Worm (Caenorhabditis elegans): Measurements from ENCODE around the gene Y11D7A.3.
"Not testable (repeated sequence)": the region's sequence is repeated elsewhere in the genome, so short reads cannot be mapped to it uniquely, and the experiment has no call there.

Y11D7A.3 gene

ce11 chrIV:9192522-9192921 is 40.4 kb upstream of the Y11D7A.3 start, which contains the start of gene C46C2.5:
C46C2.5 (minus strand) TSS chrIV:9192622.
- TF ChIP-seq unc-62 (GFP tag; optimal IDR thresholded peaks at IDR 0.05) (no peak), pha-4 (tag; optimal IDR thresholded peaks at IDR 0.05) (no peak), nhr-12 (tag; optimal IDR thresholded peaks at IDR 0.05) (no peak), elt-1 (tag; optimal IDR thresholded peaks at IDR 0.05; ENCODE audit: borderline replicate concordance, insufficient read depth) (no peak), snpc-4 (tag; optimal IDR thresholded peaks at IDR 0.05) (no peak)

ce11 chrIV:9194524-9194923 is 38.4 kb upstream of the Y11D7A.3 start, which contains the start of gene C46C2.7:
C46C2.7 (plus strand) TSS chrIV:9194824.
- TF ChIP-seq lin-32 (GFP tag; optimal IDR thresholded peaks at IDR 0.05); nhr-12 (tag; optimal IDR thresholded peaks at IDR 0.05); ham-2 (GFP tag; optimal IDR thresholded peaks at IDR 0.05): not testable (repeated sequence)

- TF ChIP-seq lsy-2 (tag; optimal IDR thresholded peaks at IDR 0.05): peak; percentile 36
These were observed 36.8 kb upstream of the Y11D7A.3 start for ce11 chrIV:9196023-9196636.

- TF ChIP-seq blmp-1 (tag; optimal IDR thresholded peaks at IDR 0.05) (no peak), mab-5 (tag; optimal IDR thresholded peaks at IDR 0.05) (no peak), bed-3 (GFP tag; optimal IDR thresholded peaks at IDR 0.05) (no peak), hlh-1 (tag; optimal IDR thresholded peaks at IDR 0.05) (peak; percentile 58), pha-4 (tag; optimal IDR thresholded peaks at IDR 0.05) (peak; percentile 64), ham-2 (GFP tag; optimal IDR thresholded peaks at IDR 0.05) (peak; percentile 45), tbx-8 (GFP tag; optimal IDR thresholded peaks at IDR 0.05) (no peak), mls-2 (tag; optimal IDR thresholded peaks at IDR 0.05) (peak; percentile 32), ztf-11 (tag; optimal IDR thresholded peaks at IDR 0.05) (no peak), mep-1 (tag; optimal IDR thresholded peaks at IDR 0.05) (peak; percentile 33), ceh-39 (tag; optimal IDR thresholded peaks at IDR 0.05) (no peak), nhr-237 (tag; optimal IDR thresholded peaks at IDR 0.05) (no peak), M03D4.4 (tag; optimal IDR thresholded peaks at IDR 0.05) (no peak), cnd-1 (tag; optimal IDR thresholded peaks at IDR 0.05) (no peak), elt-1 (tag; optimal IDR thresholded peaks at IDR 0.05; ENCODE audit: borderline replicate concordance, insufficient read depth) (no peak), sptf-1 (tag; optimal IDR thresholded peaks at IDR 0.05) (peak; percentile 42), elt-3 (tag; optimal IDR thresholded peaks at IDR 0.05) (no peak), unc-120 (tag; optimal IDR thresholded peaks at IDR 0.05; ENCODE audit: poor library complexity, severe bottlenecking) (peak; percentile 96), flh-1 (GFP tag; optimal IDR thresholded peaks at IDR 0.05) (no peak), nhr-76 (tag; optimal IDR thresholded peaks at IDR 0.05) (no peak), zip-8 (tag; optimal IDR thresholded peaks at IDR 0.05) (no peak), nhr-28 (tag; optimal IDR thresholded peaks at IDR 0.05) (no peak), snpc-4 (tag; optimal IDR thresholded peaks at IDR 0.05) (no peak), drap-1 (GFP tag; optimal IDR thresholded peaks at IDR 0.05) (no peak), ceh-43 (GFP tag; optimal IDR thresholded peaks at IDR 0.05) (no peak), lsy-2 (tag; optimal IDR thresholded peaks at IDR 0.05) (no peak), unc-62 (GFP tag; optimal IDR thresholded peaks at IDR 0.05) (peak; percentile 23), sem-2 (GFP tag; optimal IDR thresholded peaks at IDR 0.05) (no peak), nhr-2 (tag; optimal IDR thresholded peaks at IDR 0.05) (no peak), ces-1 (GFP tag; optimal IDR thresholded peaks at IDR 0.05) (peak; percentile 79), ceh-83 (GFP tag; optimal IDR thresholded peaks at IDR 0.05) (no peak), unc-39 (tag; optimal IDR thresholded peaks at IDR 0.05) (no peak), lin-13 (tag; optimal IDR thresholded peaks at IDR 0.05) (no peak)
These were observed 36.1 kb upstream of the Y11D7A.3 start for ce11 chrIV:9196755-9197154.
